Worm (Caenorhabditis elegans): ENCODE results near the gene pmk-2.
A peak's percentile ranks its signal among the peaks of the same experiment; 100 is the strongest.

The pmk-2 gene

ce11 chrIV:8146283-8146682 is 3.0 kb downstream of the pmk-2 start (continued):
- TF ChIP-seq madf-9 (GFP tag; conservative IDR thresholded peaks at IDR 0.05) (no peak), rbr-2 (tag; optimal IDR thresholded peaks at IDR 0.05) (no peak), unc-130 (GFP tag; optimal IDR thresholded peaks at IDR 0.05) (no peak), ama-1 (optimal IDR thresholded peaks at IDR 0.05) (no peak), mdl-1 (tag; optimal IDR thresholded peaks at IDR 0.05) (peak; percentile 81 to 90), daf-16 (GFP tag; optimal IDR thresholded peaks at IDR 0.05) (no peak), daf-16 (tag; optimal IDR thresholded peaks at IDR 0.05) (peak; percentile 77), dve-1 (tag; optimal IDR thresholded peaks at IDR 0.05; ENCODE audit: insufficient read depth) (peak; percentile 91), aha-1 (tag) (peak; percentile 83), hlh-11 (tag; optimal IDR thresholded peaks at IDR 0.05) (peak; percentile 17)

- TF ChIP-seq lin-1 (GFP tag; IDR thresholded peaks at IDR 0.05) (no peak), egl-27 (tag; optimal IDR thresholded peaks at IDR 0.05) (no peak), mdl-1 (tag; optimal IDR thresholded peaks at IDR 0.05) (no peak), unc-62 (GFP tag; optimal IDR thresholded peaks at IDR 0.05 in 1 of 2) (no peak), unc-62 (tag; optimal IDR thresholded peaks at IDR 0.05) (no peak), zip-2 (tag; optimal IDR thresholded peaks at IDR 0.05) (no peak), nhr-42 (GFP tag; IDR thresholded peaks at IDR 0.05) (no peak), ceh-20 (GFP tag; IDR thresholded peaks at IDR 0.05) (no peak), Y48G9A.11 (GFP tag; IDR thresholded peaks at IDR 0.05) (no peak), Y75B8A.6 (GFP tag; IDR thresholded peaks at IDR 0.05) (no peak), zfp-3 (GFP tag; conservative IDR thresholded peaks at IDR 0.05) (no peak), zfp-2 (tag; optimal IDR thresholded peaks at IDR 0.05) (no peak), mep-1 (tag; optimal IDR thresholded peaks at IDR 0.05) (no peak), dve-1 (tag; optimal IDR thresholded peaks at IDR 0.05; ENCODE audit: insufficient read depth) (no peak), aly-2 (tag; optimal IDR thresholded peaks at IDR 0.05) (no peak), vab-7 (GFP tag; IDR thresholded peaks at IDR 0.05) (no peak), hif-1 (tag; optimal IDR thresholded peaks at IDR 0.05) (no peak), unc-39 (tag; optimal IDR thresholded peaks at IDR 0.05) (no peak)
Observed at ce11 chrIV:8148494-8148893, 5.2 kb downstream of the pmk-2 start, which contains the start of gene pmk-1. pmk-1 (plus strand) TSS chrIV:8148794.

ce11 chrIV:8151721-8152120 is 8.4 kb downstream of the pmk-2 start:
- TF ChIP-seq daf-16 (GFP tag; optimal IDR thresholded peaks at IDR 0.05) (peak in 1 of 2 experiments; percentile 41), daf-16 (tag; optimal IDR thresholded peaks at IDR 0.05) (peak; percentile 93), nhr-237 (tag; optimal IDR thresholded peaks at IDR 0.05) (no peak), aly-2 (tag; optimal IDR thresholded peaks at IDR 0.05) (no peak), hlh-11 (tag; optimal IDR thresholded peaks at IDR 0.05) (peak; percentile 82), jun-1 (tag; optimal IDR thresholded peaks at IDR 0.05) (no peak), pqm-1 (tag; optimal IDR thresholded peaks at IDR 0.05) (peak; percentile 72), dve-1 (tag; optimal IDR thresholded peaks at IDR 0.05; ENCODE audit: insufficient read depth) (peak; percentile 94), lin-1 (GFP tag; IDR thresholded peaks at IDR 0.05) (peak; percentile 65; the same call in 1 of the 2 replicates), tra-1 (GFP tag; IDR thresholded peaks at IDR 0.05) (peak; percentile 80), nhr-48 (tag; optimal IDR thresholded peaks at IDR 0.05) (peak; percentile 23), php-3 (GFP tag; IDR thresholded peaks at IDR 0.05) (peak; percentile 99), mep-1 (tag; optimal IDR thresholded peaks at IDR 0.05) (peak; percentile 40), mes-2 (tag; optimal IDR thresholded peaks at IDR 0.05; ENCODE audit: poor library complexity, severe bottlenecking) (peak; percentile 28), ceh-20 (GFP tag; IDR thresholded peaks at IDR 0.05) (peak; percentile 88), Y48G9A.11 (GFP tag; IDR thresholded peaks at IDR 0.05) (no peak), nhr-77 (tag; optimal IDR thresholded peaks at IDR 0.05) (peak; percentile 52), lsy-2 (tag; optimal IDR thresholded peaks at IDR 0.05) (peak in 1 of 2 experiments; percentile 33), T20F7.1 (GFP tag; optimal IDR thresholded peaks at IDR 0.05) (peak; percentile 42), nhr-28 (tag; optimal IDR thresholded peaks at IDR 0.05) (peak; percentile 72), lin-38 (GFP tag; IDR thresholded peaks at IDR 0.05) (no peak), hlh-30 (tag; optimal IDR thresholded peaks at IDR 0.05; ENCODE audit: insufficient read depth) (peak; percentile 53), dmd-6 (GFP tag; IDR thresholded peaks at IDR 0.05) (peak; percentile 88), snpc-1.2 (GFP tag; IDR thresholded peaks at IDR 0.05) (no peak), nhr-102 (tag; optimal IDR thresholded peaks at IDR 0.05) (peak; percentile 48)

Measured in whole organism, L4 larva.